Fruit fly (Drosophila melanogaster) whole organism, wandering third instar larva: ENCODE data around the gene TfIIEbeta.

Experiments
- CG32264 ChIP-seq: fragments of 200-800 bp; sonication (Bioruptor generic); optimal IDR thresholded peaks from 2 replicates; lab custom pipeline; 2016; ENCODE audit warnings: missing biosample characterization, missing genetic modification characterization
- Dfd ChIP-seq: fragments of >200 bp; optimal IDR thresholded peaks from 2 replicates; lab custom pipeline; 2017; ENCODE audit warnings: missing biosample characterization, missing genetic modification characterization
- Dif ChIP-seq: fragments of 200-275, 200-300 bp; sonication (Bioruptor generic); optimal IDR thresholded peaks from 2 replicates; lab custom pipeline; 2018; ENCODE audit warnings: missing biosample characterization, missing genetic modification characterization; ENCODE audit not compliant: partially characterized antibody
- Hnf4 ChIP-seq: fragments of 200-800 bp; sonication (Bioruptor generic); optimal IDR thresholded peaks from 2 replicates; lab custom pipeline; 2016; ENCODE audit warnings: missing biosample characterization, mild to moderate bottlenecking, missing genetic modification characterization
- Hr78 ChIP-seq: fragments of >200 bp; optimal IDR thresholded peaks from 2 replicates; lab custom pipeline; 2017; ENCODE audit warnings: missing biosample characterization, missing genetic modification characterization
- OdsH ChIP-seq: fragments of 200-800 bp; sonication (Bioruptor generic); optimal IDR thresholded peaks from 2 replicates; lab custom pipeline; 2016; ENCODE audit warnings: missing biosample characterization, mild to moderate bottlenecking, missing genetic modification characterization
- Rel ChIP-seq, 2 experiments: fragments of 200-800 bp; sonication (Bioruptor generic) in 1 of 2; optimal IDR thresholded peaks; 2 replicates in 1 of 2; 3 replicates in 1 of 2; lab custom pipeline; 2016 to 2019; ENCODE audit warnings: mild to moderate bottlenecking in 2 of 2, missing biosample characterization in 2 of 2, missing genetic modification characterization in 2 of 2, moderate library complexity in 1 of 2
- dsf ChIP-seq: sonication (Bioruptor generic); optimal IDR thresholded peaks from 2 replicates; lab custom pipeline; 2016; ENCODE audit warnings: missing biosample characterization, missing genetic modification characterization, borderline replicate concordance
- jim ChIP-seq: fragments of 175-275, 200-325 bp; sonication (Bioruptor generic); optimal IDR thresholded peaks from 2 replicates; lab custom pipeline; 2016; ENCODE audit warnings: missing biosample characterization, mild to moderate bottlenecking, missing genetic modification characterization
- lola ChIP-seq: fragments of >200 bp; optimal IDR thresholded peaks from 2 replicates; lab custom pipeline; 2017; ENCODE audit warnings: missing biosample characterization, missing genetic modification characterization
- psq ChIP-seq: fragments of 200-800 bp; sonication (Bioruptor generic); optimal IDR thresholded peaks from 3 replicates; lab custom pipeline; 2017; ENCODE audit warnings: missing biosample characterization, mild to moderate bottlenecking, missing genetic modification characterization, moderate library complexity
- rgr ChIP-seq: fragments of 200-800 bp; sonication (Bioruptor generic); optimal IDR thresholded peaks from 3 replicates; lab custom pipeline; 2016; ENCODE audit warnings: missing biosample characterization, mild to moderate bottlenecking, missing genetic modification characterization
- usp ChIP-seq: fragments of >200 bp; optimal IDR thresholded peaks from 2 replicates; lab custom pipeline; 2017; ENCODE audit warnings: missing biosample characterization, missing genetic modification characterization

- TF ChIP-seq Hnf4 (peak; percentile 44), dsf (no peak), rgr (GFP tag; lab: Kevin White, UChicago) (no peak), Dif (no peak), usp (GFP tag; lab: Kevin White, UChicago) (no peak), Hr78 (GFP tag; lab: Kevin White, UChicago) (no peak), jim (GFP tag; lab: Kevin White, UChicago) (no peak), Rel (GFP tag; optimal IDR thresholded peaks at IDR 0.05; lab: Kevin White, UChicago) (no peak), Rel (tag; optimal IDR thresholded peaks at IDR 0.05; lab: Kevin White, UChicago) (no peak), CG32264 (GFP tag; lab: Kevin White, UChicago) (no peak), psq (GFP tag; lab: Kevin White, UChicago) (no peak), OdsH (GFP tag; lab: Kevin White, UChicago) (no peak), Dfd (no peak), lola (no peak)
Measured at dm6 chr3L:4283428-4284089, 3.3 kb upstream of the TfIIEbeta start, which contains the start of the genes srw and CG1316.
